Worm (Caenorhabditis elegans) whole organism, late embryonic: ENCODE results near the gene eif-2D.

Source experiments
- ama-1 ChIP-seq: fragments of 150-350 bp; optimal IDR thresholded peaks from 2 replicates; lab custom pipeline; 2014
- elt-2 ChIP-seq: sonication (generic microtip); optimal IDR thresholded peaks from 2 replicates; lab custom pipeline; 2016; ENCODE audit warnings: missing genetic modification reagents, missing genetic modification characterization, missing compliant biosample characterization
- hlh-8 ChIP-seq: sonication (generic microtip); optimal IDR thresholded peaks from 2 replicates; lab custom pipeline; 2016; ENCODE audit warnings: missing genotype, missing genetic modification characterization, missing compliant biosample characterization
- nfya-1 ChIP-seq: sonication (generic microtip); optimal IDR thresholded peaks from 2 replicates; lab custom pipeline; 2017; ENCODE audit warnings: missing genetic modification characterization, mild to moderate bottlenecking, missing compliant biosample characterization, antibody characterized with exemption, moderate library complexity
- nhr-11 ChIP-seq: fragments of 150-350 bp; optimal IDR thresholded peaks from 2 replicates; lab custom pipeline; 2014; ENCODE audit warnings: missing biosample characterization, missing genetic modification characterization
- pha-4 ChIP-seq: fragments of 150-350 bp; optimal IDR thresholded peaks from 2 replicates; lab custom pipeline; 2018; ENCODE audit warnings: missing biosample characterization, missing genetic modification reagents, missing genetic modification characterization
- pqm-1 ChIP-seq: sonication (generic microtip); optimal IDR thresholded peaks from 2 replicates; lab custom pipeline; 2016; ENCODE audit warnings: missing genetic modification characterization, missing compliant biosample characterization
- sox-2 ChIP-seq: fragments of 200-800 bp; sonication (Bioruptor generic); IDR thresholded peaks from 2 replicates; pipeline ENCODE4 v1.3.6; 2022; ENCODE audit warnings: missing genetic modification reagents, missing genetic modification characterization, missing compliant biosample characterization
- ztf-16 ChIP-seq: sonication (generic microtip); optimal IDR thresholded peaks from 2 replicates; lab custom pipeline; 2017; ENCODE audit warnings: missing genetic modification characterization, missing compliant biosample characterization

DNA sequence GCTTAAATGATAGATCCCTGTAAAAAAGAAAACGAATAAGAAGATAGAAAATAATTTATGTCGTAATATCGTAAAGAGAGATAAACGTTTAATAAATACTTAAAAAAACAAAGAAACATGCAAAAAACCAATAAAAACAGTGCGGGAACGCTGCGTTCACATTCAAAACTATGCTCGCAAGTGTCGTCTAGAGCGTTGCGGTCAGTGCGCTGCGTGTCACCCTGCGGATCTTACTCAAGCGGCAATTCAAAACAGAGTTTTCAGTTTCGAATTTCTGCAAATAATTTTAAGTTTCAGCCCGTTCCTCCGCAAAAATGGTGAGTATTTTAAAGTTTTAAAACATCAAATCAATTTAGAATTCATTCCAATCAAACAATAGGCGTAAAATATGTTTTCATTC, 23.3 kb downstream of the eif-2D start, which contains the start of the genes tiar-1 and lelo-4:
- TF ChIP-seq nfya-1 (tag; lab: Kevin White, UChicago) = peak; percentile 50
- no peak for TF ChIP-seq sox-2 (GFP tag; lab: Robert Waterston, UW)
- no peak for TF ChIP-seq hlh-8 (tag; lab: Kevin White, UChicago)
- no peak for TF ChIP-seq ztf-16
- no peak for TF ChIP-seq ama-1 (lab: Kevin White, UChicago)
- no peak for TF ChIP-seq pqm-1 (tag; lab: Kevin White, UChicago)
- no peak for TF ChIP-seq pha-4
- TF ChIP-seq nhr-11 = no peak
- TF ChIP-seq elt-2 (tag; lab: Kevin White, UChicago) = peak; percentile 52
